Worm (Caenorhabditis elegans): Measurements from ENCODE around the gene srsx-28.

- TF ChIP-seq ceh-36 (tag; optimal IDR thresholded peaks at IDR 0.05) (no peak), hnd-1 (tag; optimal IDR thresholded peaks at IDR 0.05) (no peak), sea-1 (GFP tag; conservative IDR thresholded peaks at IDR 0.05) (no peak), pes-1 (GFP tag; IDR thresholded peaks at IDR 0.05) (no peak), ama-1 (optimal IDR thresholded peaks at IDR 0.05) (no peak), flt-1 (GFP tag; IDR thresholded peaks at IDR 0.05) (no peak), F13C5.2 (tag; optimal IDR thresholded peaks at IDR 0.05) (no peak), ets-7 (tag; optimal IDR thresholded peaks at IDR 0.05) (no peak), hmg-4 (GFP tag; optimal IDR thresholded peaks at IDR 0.05) (no peak)
Observed at ce11 chrV:10159972-10160371, 7.6 kb downstream of the srsx-28 start.

Data from whole organism, early embryonic.